Worm (Caenorhabditis elegans): ENCODE measurements around the gene F29G9.1.

- TF ChIP-seq F37D6.2 (tag; optimal IDR thresholded peaks at IDR 0.05) (peak; percentile 37), mxl-3 (GFP tag; optimal IDR thresholded peaks at IDR 0.05) (no peak), hlh-11 (tag; optimal IDR thresholded peaks at IDR 0.05) (peak; percentile 81), mdl-1 (tag; optimal IDR thresholded peaks at IDR 0.05) (peak in 1 of 2 experiments; percentile 73), lir-3 (tag; optimal IDR thresholded peaks at IDR 0.05) (no peak), nhr-28 (tag; optimal IDR thresholded peaks at IDR 0.05) (peak; percentile 85), ZK546.5 (tag; optimal IDR thresholded peaks at IDR 0.05) (no peak), fkh-10 (GFP tag; optimal IDR thresholded peaks at IDR 0.05) (peak; percentile 77), ztf-11 (tag; optimal IDR thresholded peaks at IDR 0.05) (no peak)
Observed at ce11 chrV:6053188-6053687, 14.3 kb downstream of the F29G9.1 start, which contains the start of gene seip-1.
